Worm (Caenorhabditis elegans) whole organism, early embryonic: Measurements from ENCODE around the gene acc-1.

Experiments
- B0310.2 ChIP-seq: sonication (generic microtip); optimal IDR thresholded peaks from 2 replicates; lab custom pipeline; 2016; ENCODE audit warnings: mild to moderate bottlenecking, missing genetic modification characterization, missing compliant biosample characterization
- F13C5.2 ChIP-seq: sonication (generic microtip); optimal IDR thresholded peaks from 2 replicates; lab custom pipeline; 2017; ENCODE audit warnings: mild to moderate bottlenecking, missing genetic modification characterization, inconsistent platforms, missing compliant biosample characterization
- aly-1 ChIP-seq: sonication (generic microtip); optimal IDR thresholded peaks from 2 replicates; lab custom pipeline; 2016; ENCODE audit warnings: missing genetic modification characterization, missing compliant biosample characterization
- ama-1 ChIP-seq: fragments of 150-350 bp; optimal IDR thresholded peaks from 2 replicates; lab custom pipeline; 2014
- ceh-13 ChIP-seq: fragments of 200-800 bp; sonication (Bioruptor generic); optimal IDR thresholded peaks from 2 replicates; lab custom pipeline; 2018; ENCODE audit warnings: mild to moderate bottlenecking, missing genetic modification characterization, missing compliant biosample characterization
- ceh-36 ChIP-seq: sonication (generic microtip); optimal IDR thresholded peaks from 2 replicates; lab custom pipeline; 2016; ENCODE audit warnings: missing genetic modification characterization, inconsistent platforms, missing compliant biosample characterization
- ets-7 ChIP-seq: sonication (generic microtip); optimal IDR thresholded peaks from 2 replicates; lab custom pipeline; 2016; ENCODE audit warnings: missing genotype, missing genetic modification characterization, missing compliant biosample characterization
- flt-1 ChIP-seq: fragments of 200-800 bp; sonication (Bioruptor generic); IDR thresholded peaks from 2 replicates; pipeline ENCODE4 v1.3.6; 2022; ENCODE audit warnings: missing genetic modification characterization, missing compliant biosample characterization
- hmbx-1 ChIP-seq: sonication (generic microtip); optimal IDR thresholded peaks from 2 replicates; lab custom pipeline; 2016; ENCODE audit warnings: mild to moderate bottlenecking, missing genetic modification characterization, missing compliant biosample characterization
- hmg-4 ChIP-seq: fragments of 200-800 bp; sonication (Bioruptor generic); optimal IDR thresholded peaks from 2 replicates; lab custom pipeline; 2018; ENCODE audit warnings: mild to moderate bottlenecking, missing genetic modification characterization, missing compliant biosample characterization
- hnd-1 ChIP-seq: sonication (generic microtip); optimal IDR thresholded peaks from 2 replicates; lab custom pipeline; 2016; ENCODE audit warnings: missing genetic modification characterization, missing compliant biosample characterization
- pes-1 ChIP-seq: fragments of 200-800 bp; sonication (Bioruptor generic); IDR thresholded peaks from 2 replicates; pipeline ENCODE4 v1.3.6; 2022; ENCODE audit warnings: missing genetic modification reagents, missing genetic modification characterization, missing compliant biosample characterization
- scrt-1 ChIP-seq: fragments of 200-800 bp; sonication (Bioruptor generic); IDR thresholded peaks from 2 replicates; pipeline ENCODE4 v1.3.6; 2022; ENCODE audit warnings: missing genetic modification characterization, missing compliant biosample characterization
- sea-1 ChIP-seq: fragments of 200-800 bp; sonication (Bioruptor generic); conservative IDR thresholded peaks from 2 replicates; pipeline ENCODE4 v1.3.6; 2022; ENCODE audit warnings: missing genetic modification characterization, missing compliant biosample characterization
- tbx-11 ChIP-seq: fragments of 200-800 bp; sonication (Bioruptor generic); IDR thresholded peaks from 2 replicates; pipeline ENCODE4 v1.3.6; 2022; ENCODE audit warnings: missing genetic modification characterization, missing compliant biosample characterization
- tbx-37 ChIP-seq: fragments of 200-800 bp; sonication (Bioruptor generic); conservative IDR thresholded peaks from 2 replicates; pipeline ENCODE4 v1.3.6; 2022; ENCODE audit warnings: missing genetic modification reagents, missing genetic modification characterization, missing compliant biosample characterization
- tra-4 ChIP-seq: sonication (generic microtip); optimal IDR thresholded peaks from 2 replicates; lab custom pipeline; 2017; ENCODE audit warnings: missing genetic modification characterization, missing compliant biosample characterization

The acc-1 gene

DNA sequence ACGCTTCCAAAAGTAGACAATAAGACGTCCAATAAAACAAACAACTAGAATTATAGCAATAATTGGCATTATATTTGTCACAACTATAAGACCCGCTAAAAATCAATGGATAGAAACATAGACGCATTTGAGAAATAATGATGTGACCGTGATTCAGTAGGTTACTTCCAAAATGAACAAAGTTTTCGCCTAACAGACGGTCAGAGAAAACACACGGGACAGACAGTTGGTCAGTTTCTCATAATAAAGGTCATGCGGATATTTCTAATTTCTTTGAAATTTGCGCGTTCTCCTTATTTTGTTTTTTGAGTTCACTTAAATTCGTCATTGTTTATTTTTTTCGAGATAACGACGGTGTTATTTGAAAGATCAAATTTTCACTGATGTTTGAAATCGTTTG is 26.3 kb upstream of the acc-1 start:
- TF ChIP-seq hmg-4 (GFP tag; lab: Kevin White, UChicago): no peak
- TF ChIP-seq flt-1 (GFP tag; lab: Robert Waterston, UW): no peak
- TF ChIP-seq ceh-13 (GFP tag; lab: Kevin White, UChicago): no peak
- no peak for TF ChIP-seq ets-7 (tag; lab: Kevin White, UChicago)
- no peak for TF ChIP-seq tbx-11 (GFP tag; lab: Robert Waterston, UW)
- no peak for TF ChIP-seq hnd-1 (tag; lab: Kevin White, UChicago)
- TF ChIP-seq hmbx-1: no peak
- no peak for TF ChIP-seq aly-1 (tag; lab: Kevin White, UChicago)
- no peak for TF ChIP-seq B0310.2 (tag; lab: Kevin White, UChicago)
- TF ChIP-seq F13C5.2: no peak
- TF ChIP-seq sea-1 (GFP tag; lab: Robert Waterston, UW): no peak
- TF ChIP-seq ama-1: no peak
- no peak for TF ChIP-seq scrt-1 (GFP tag; lab: Robert Waterston, UW)
- no peak for TF ChIP-seq pes-1
- TF ChIP-seq tbx-37 (GFP tag; lab: Robert Waterston, UW): no peak

DNA sequence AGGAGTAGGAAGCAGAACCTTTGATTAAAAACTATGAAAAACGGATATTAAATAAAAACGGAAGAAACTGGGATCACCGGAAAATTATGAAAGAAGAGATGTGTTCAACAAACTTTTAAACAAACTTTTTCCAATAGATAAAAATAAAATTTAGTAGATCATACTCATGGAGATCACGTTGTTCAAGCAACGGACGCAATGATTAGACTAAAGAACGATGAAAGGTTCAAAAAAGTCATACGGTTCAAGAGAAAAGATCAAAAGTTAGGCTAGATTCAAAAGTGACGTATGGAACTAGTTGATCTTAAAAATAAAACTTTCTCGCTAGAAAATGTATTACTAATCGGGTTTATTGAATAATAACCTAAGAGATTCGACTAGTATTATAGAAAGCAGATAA is 25.8 kb upstream of the acc-1 start:
- TF ChIP-seq tbx-37 (GFP tag; lab: Robert Waterston, UW): no peak
- TF ChIP-seq F13C5.2: no peak
- no peak for TF ChIP-seq hmg-4 (GFP tag; lab: Kevin White, UChicago)
- no peak for TF ChIP-seq aly-1 (tag; lab: Kevin White, UChicago)
- TF ChIP-seq flt-1 (GFP tag; lab: Robert Waterston, UW): no peak
- no peak for TF ChIP-seq ama-1
- TF ChIP-seq tra-4: no peak
- TF ChIP-seq pes-1: no peak
- no peak for TF ChIP-seq tbx-11 (GFP tag; lab: Robert Waterston, UW)
- TF ChIP-seq sea-1 (GFP tag; lab: Robert Waterston, UW): no peak
- TF ChIP-seq B0310.2 (tag; lab: Kevin White, UChicago): no peak
- TF ChIP-seq ceh-36 (tag; lab: Kevin White, UChicago): no peak
- no peak for TF ChIP-seq scrt-1 (GFP tag; lab: Robert Waterston, UW)
- TF ChIP-seq hmbx-1: no peak
- TF ChIP-seq ets-7 (tag; lab: Kevin White, UChicago): no peak
- no peak for TF ChIP-seq hnd-1 (tag; lab: Kevin White, UChicago)
- TF ChIP-seq ceh-13 (GFP tag; lab: Kevin White, UChicago): no peak

DNA sequence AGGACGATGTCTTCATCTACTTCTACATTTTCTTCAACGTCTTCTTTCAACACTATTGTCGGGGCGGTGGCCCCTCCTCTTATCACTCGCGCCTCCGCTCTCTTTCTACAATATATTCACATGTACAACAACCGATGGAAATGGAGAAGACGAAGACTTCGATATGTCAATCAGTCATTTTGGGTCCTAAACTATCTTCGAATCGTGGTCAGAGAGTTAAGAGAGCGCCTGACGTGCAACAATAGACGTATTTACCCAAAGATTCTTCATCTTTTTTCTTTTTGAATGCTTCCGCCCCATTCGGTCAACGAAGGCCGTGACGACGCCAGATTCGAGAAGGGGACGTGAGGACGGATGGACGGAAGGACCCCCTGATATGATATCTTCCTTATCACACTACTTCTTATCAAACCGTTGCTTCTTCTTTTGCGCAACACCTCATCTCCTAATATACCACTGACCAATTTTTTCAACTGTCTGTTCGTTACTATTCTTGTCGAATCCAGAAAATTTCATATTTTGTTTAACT is 24.8 kb upstream of the acc-1 start:
- TF ChIP-seq tra-4: no peak
- no peak for TF ChIP-seq tbx-11 (GFP tag; lab: Robert Waterston, UW)
- TF ChIP-seq hmbx-1: no peak
- TF ChIP-seq ceh-36 (tag; lab: Kevin White, UChicago): no peak
- no peak for TF ChIP-seq scrt-1 (GFP tag; lab: Robert Waterston, UW)
- no peak for TF ChIP-seq hmg-4 (GFP tag; lab: Kevin White, UChicago)
- no peak for TF ChIP-seq tbx-37 (GFP tag; lab: Robert Waterston, UW)
- TF ChIP-seq ceh-13 (GFP tag; lab: Kevin White, UChicago): no peak
- no peak for TF ChIP-seq flt-1 (GFP tag; lab: Robert Waterston, UW)
- TF ChIP-seq ama-1: no peak
- no peak for TF ChIP-seq pes-1
- no peak for TF ChIP-seq F13C5.2

DNA sequence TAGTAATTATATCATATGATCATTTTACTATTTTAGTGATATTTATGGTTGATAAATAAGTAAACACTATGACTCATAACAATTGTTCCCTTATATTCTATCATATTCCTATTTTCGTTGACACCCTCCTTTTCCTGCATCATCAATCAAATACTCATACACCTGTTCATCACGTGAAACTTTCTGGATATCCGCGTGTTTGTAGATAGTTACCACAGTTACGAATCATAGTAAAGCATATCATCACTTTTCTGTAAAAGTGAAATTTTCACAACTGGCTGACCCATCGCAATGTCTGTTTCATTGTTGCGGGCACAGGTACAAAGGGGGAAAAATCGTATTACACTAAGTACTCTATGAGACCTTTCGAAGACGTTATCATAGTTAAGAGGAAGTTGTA is 24.0 kb upstream of the acc-1 start:
- TF ChIP-seq flt-1 (GFP tag; lab: Robert Waterston, UW) (no peak), tra-4 (no peak), tbx-11 (GFP tag; lab: Robert Waterston, UW) (no peak), hmbx-1 (no peak), ets-7 (tag; lab: Kevin White, UChicago) (no peak), ceh-13 (GFP tag; lab: Kevin White, UChicago) (no peak)

DNA sequence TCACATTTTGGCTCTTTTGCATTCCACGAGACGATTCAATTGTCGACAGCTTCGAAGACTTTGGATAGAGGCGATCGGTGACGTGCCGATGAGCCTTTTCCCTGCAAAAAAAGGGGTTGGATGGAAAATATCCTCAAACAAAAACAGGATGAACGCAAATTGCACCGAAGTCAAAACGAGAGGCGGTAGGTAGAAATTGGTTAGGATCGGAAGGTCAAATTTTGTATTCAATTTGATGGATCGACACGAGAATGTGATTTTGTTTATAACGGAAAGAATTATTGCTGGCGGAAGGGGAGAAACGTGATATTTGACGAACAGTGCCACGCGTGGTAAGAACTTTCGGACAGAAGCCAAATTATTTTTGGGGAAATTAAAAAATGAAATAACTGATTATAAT is 23.0 kb upstream of the acc-1 start, which contains the start of gene mca-1:
TSS of gene mca-1 (minus strand) at position 101 of the 400 bp plus-strand sequence.
- TF ChIP-seq tbx-37 (GFP tag; lab: Robert Waterston, UW): no peak
- TF ChIP-seq ets-7 (tag; lab: Kevin White, UChicago): no peak
- TF ChIP-seq pes-1: no peak
- no peak for TF ChIP-seq B0310.2 (tag; lab: Kevin White, UChicago)
- no peak for TF ChIP-seq ceh-13 (GFP tag; lab: Kevin White, UChicago)
- TF ChIP-seq tbx-11 (GFP tag; lab: Robert Waterston, UW): no peak
- no peak for TF ChIP-seq flt-1 (GFP tag; lab: Robert Waterston, UW)
- TF ChIP-seq ama-1: no peak
- TF ChIP-seq F13C5.2: no peak
- no peak for TF ChIP-seq hmg-4 (GFP tag; lab: Kevin White, UChicago)
- TF ChIP-seq scrt-1 (GFP tag; lab: Robert Waterston, UW): no peak
- no peak for TF ChIP-seq hnd-1 (tag; lab: Kevin White, UChicago)
- TF ChIP-seq hmbx-1: no peak

DNA sequence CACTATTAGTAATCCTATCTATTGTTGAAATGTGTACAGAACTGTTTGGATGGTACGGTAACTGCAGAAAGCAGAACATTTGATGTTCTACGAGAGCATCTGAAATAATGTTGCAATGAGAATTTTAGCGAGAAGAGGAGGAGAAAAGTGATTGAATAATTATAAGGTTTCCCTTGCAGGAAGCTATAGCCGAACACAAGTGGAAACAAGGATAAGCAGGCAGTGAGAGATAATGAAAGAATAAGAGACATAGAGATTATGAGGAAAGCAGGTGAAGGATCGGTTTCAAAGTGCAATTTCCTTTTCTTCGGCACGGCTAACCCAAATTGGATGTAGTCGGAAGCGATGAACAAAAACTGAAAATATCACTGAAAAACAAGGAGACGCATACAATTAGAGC is 15.9 kb upstream of the acc-1 start, which contains the start of gene del-2:
TSS of gene del-2 (minus strand) at position 101 of the 400 bp plus-strand sequence.
- TF ChIP-seq hmbx-1 (no peak), hnd-1 (tag; lab: Kevin White, UChicago) (no peak), tra-4 (no peak), pes-1 (no peak), ceh-13 (GFP tag; lab: Kevin White, UChicago) (no peak), aly-1 (tag; lab: Kevin White, UChicago) (no peak), tbx-11 (GFP tag; lab: Robert Waterston, UW) (no peak), ceh-36 (tag; lab: Kevin White, UChicago) (no peak), ets-7 (tag; lab: Kevin White, UChicago) (no peak), F13C5.2 (no peak), sea-1 (GFP tag; lab: Robert Waterston, UW) (no peak), B0310.2 (tag; lab: Kevin White, UChicago) (no peak), flt-1 (GFP tag; lab: Robert Waterston, UW) (no peak), scrt-1 (GFP tag; lab: Robert Waterston, UW) (no peak), hmg-4 (GFP tag; lab: Kevin White, UChicago) (no peak), ama-1 (no peak)

DNA sequence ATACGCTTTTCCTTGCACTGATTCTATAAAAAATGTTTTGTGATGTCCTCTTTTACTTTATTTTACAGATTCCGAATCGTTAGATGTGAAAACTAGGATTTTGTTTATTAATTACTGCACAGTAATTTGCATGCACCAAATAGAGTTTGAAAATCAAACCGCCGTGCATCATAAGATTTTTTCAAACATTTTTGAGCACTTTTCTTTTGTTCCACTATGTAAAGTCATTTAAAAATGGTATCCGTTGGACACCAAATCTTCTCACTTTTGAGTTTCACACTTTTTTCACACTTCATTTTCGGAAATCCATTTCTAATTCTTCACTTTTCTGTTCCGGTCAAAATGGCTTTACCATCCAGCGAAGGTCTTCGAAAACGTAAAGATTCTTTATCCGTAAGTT is 14.7 kb upstream of the acc-1 start, which contains the start of gene degl-2:
TSS of gene degl-2 (plus strand) at position 301 of the 400 bp plus-strand sequence.
- TF ChIP-seq aly-1 (tag; lab: Kevin White, UChicago): no peak
- TF ChIP-seq flt-1 (GFP tag; lab: Robert Waterston, UW): no peak
- TF ChIP-seq tbx-11 (GFP tag; lab: Robert Waterston, UW): no peak
- no peak for TF ChIP-seq pes-1
- no peak for TF ChIP-seq F13C5.2
- no peak for TF ChIP-seq ceh-36 (tag; lab: Kevin White, UChicago)
- no peak for TF ChIP-seq hmbx-1
- TF ChIP-seq sea-1 (GFP tag; lab: Robert Waterston, UW): no peak
- TF ChIP-seq scrt-1 (GFP tag; lab: Robert Waterston, UW): no peak
- no peak for TF ChIP-seq ets-7 (tag; lab: Kevin White, UChicago)
- no peak for TF ChIP-seq hnd-1 (tag; lab: Kevin White, UChicago)
- no peak for TF ChIP-seq tra-4
- TF ChIP-seq tbx-37 (GFP tag; lab: Robert Waterston, UW): no peak
- no peak for TF ChIP-seq B0310.2 (tag; lab: Kevin White, UChicago)
- no peak for TF ChIP-seq ama-1
- no peak for TF ChIP-seq hmg-4 (GFP tag; lab: Kevin White, UChicago)
- TF ChIP-seq ceh-13 (GFP tag; lab: Kevin White, UChicago): no peak
